Worm (Caenorhabditis elegans): ENCODE data around the gene gad-3.

gad-3 gene

DNA sequence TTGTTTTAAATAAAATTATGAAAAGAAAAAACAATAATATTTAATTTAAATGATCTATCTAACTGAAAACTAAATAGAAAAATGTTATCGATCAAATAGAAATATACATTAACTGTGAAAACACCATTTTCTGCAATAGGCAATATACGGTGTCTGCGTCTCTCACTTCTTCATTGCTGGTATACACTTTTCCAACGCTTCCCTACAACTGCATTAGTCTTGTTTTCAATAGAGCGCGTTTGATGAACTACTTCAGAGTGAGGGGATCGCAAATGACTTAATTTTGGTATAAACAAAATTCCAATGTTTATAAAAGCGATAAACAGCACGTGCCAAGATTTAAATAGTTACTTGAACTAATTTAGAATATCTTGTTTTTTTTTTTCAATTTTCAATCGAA, 39.7 kb upstream of the gad-3 start (continued):
- TF ChIP-seq ZK185.1 (tag; optimal IDR thresholded peaks at IDR 0.05; ENCODE audit: poor library complexity, severe bottlenecking) (no peak), B0035.1 (tag; optimal IDR thresholded peaks at IDR 0.05) (no peak), ccch-3 (GFP tag; optimal IDR thresholded peaks at IDR 0.05) (no peak), efl-1 (GFP tag; optimal IDR thresholded peaks at IDR 0.05) (no peak), dpl-1 (GFP tag; optimal IDR thresholded peaks at IDR 0.05) (no peak), ztf-18 (tag; optimal IDR thresholded peaks at IDR 0.05) (peak; percentile 22), nhr-120 (GFP tag; IDR thresholded peaks at IDR 0.05) (no peak), tbx-9 (tag; optimal IDR thresholded peaks at IDR 0.05; ENCODE audit: borderline replicate concordance) (no peak), Y67H2A.10 (GFP tag; conservative IDR thresholded peaks at IDR 0.05) (no peak), lin-35 (GFP tag; optimal IDR thresholded peaks at IDR 0.05) (no peak), ztf-22 (GFP tag; optimal IDR thresholded peaks at IDR 0.05) (no peak), let-526 (GFP tag; IDR thresholded peaks at IDR 0.05) (no peak), ztf-6 (GFP tag; IDR thresholded peaks at IDR 0.05) (no peak), aptf-2 (GFP tag; conservative IDR thresholded peaks at IDR 0.05) (no peak), Y95B8A.8 (GFP tag; IDR thresholded peaks at IDR 0.05) (no peak)

DNA sequence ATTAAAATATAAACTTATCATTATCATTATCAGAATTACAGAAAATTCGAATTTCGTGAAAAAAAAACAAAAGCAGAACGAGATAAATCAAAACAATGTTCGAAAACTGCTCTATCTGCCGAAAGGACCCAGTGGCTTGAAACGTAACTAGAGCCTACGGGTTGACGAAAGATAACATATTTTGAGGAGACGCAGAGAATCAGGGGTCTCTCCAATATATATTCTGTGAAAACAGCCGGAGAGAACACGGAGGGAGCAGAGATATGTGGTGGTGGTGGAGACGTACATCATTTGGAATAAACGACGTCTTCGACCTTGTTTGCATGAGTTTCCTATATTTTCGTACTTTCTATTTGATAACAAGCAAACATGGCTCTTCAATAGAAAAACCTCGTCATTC, 36.1 kb upstream of the gad-3 start:
- TF ChIP-seq T26A5.8 (tag; optimal IDR thresholded peaks at IDR 0.05) (no peak), hmg-1.2 (GFP tag; IDR thresholded peaks at IDR 0.05) (peak; percentile 69), lag-1 (GFP tag; IDR thresholded peaks at IDR 0.05) (0 out of 2 replicates have a peak, but pooled peaks have one; percentile 19)

DNA sequence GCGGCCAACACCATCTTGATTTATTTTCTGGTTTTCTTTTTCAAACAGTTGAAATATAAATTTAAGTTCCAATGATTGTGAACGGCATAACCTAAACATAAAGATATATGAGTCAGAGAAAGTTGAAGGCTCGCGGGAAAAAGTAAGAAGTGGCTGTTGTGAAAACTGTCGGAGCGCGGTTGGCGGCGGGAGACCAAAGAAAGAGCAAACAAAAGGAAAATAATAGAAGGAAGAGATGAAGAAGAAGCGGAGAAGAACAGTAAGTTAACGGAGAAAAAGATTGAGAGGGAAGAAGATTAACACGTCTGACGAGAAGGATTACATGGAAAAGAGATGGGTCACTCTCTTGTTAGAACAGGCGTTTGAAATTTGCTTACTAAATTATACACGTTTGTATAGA, 34.6 kb upstream of the gad-3 start, which contains the start of gene inx-10:
Gene inx-10 (minus strand): TSS at position 101 of the 400 bp plus-strand sequence.
- TF ChIP-seq sptf-2 (GFP tag; optimal IDR thresholded peaks at IDR 0.05): no peak

DNA sequence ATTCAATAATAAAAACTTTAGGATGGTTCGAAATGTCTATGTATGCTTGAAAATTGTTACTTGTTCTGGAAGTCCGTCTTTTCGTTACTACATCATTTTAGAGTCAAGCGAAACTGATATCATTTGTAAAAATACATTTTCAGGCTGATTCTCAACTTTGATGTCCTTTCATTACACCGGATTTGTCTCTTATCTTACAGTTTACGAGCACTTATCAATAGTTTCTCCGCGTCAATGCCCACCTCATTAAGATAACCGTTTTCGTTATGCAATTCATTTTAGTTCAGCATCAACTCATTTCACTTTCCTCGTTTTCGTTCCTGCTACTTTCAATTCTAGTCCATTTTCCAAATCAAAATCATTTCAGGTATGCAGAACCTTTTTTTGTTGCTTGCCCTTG, 29.9 kb upstream of the gad-3 start, which contains the start of gene asp-2:
Gene asp-2 (plus strand): TSS at position 368 of the 400 bp plus-strand sequence.
- peak; percentile 73 for TF ChIP-seq nhr-80 (tag; optimal IDR thresholded peaks at IDR 0.05)
- no peak for TF ChIP-seq hmg-1.2 (GFP tag; IDR thresholded peaks at IDR 0.05)

DNA sequence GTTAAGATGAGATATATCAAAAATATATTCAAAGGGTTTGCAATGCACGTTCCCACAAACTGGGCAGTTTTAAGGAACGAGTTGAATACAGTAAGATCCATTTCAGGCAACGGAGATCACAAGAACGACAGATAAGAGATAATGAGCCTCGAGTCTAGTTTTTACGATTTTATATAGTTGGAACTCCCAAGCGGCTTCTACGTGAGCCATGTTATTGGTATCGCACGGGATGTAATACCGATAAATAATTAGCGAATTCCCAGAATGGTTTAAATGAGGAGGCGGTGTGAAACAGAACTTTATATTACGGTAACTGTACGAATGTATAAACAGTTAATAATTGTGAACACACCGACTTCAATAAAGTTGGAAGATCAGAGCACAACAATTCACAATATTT, 26.1 kb upstream of the gad-3 start, which contains the start of gene str-177:
Gene str-177 (minus strand): TSS at position 101 of the 400 bp plus-strand sequence.
- no peak for TF ChIP-seq attf-3 (GFP tag; conservative IDR thresholded peaks at IDR 0.05)
- TF ChIP-seq F10E7.11 (tag; optimal IDR thresholded peaks at IDR 0.05): no peak
- TF ChIP-seq nhr-27 (tag; optimal IDR thresholded peaks at IDR 0.05): no peak
- no peak for TF ChIP-seq egrh-3 (GFP tag; IDR thresholded peaks at IDR 0.05)
- TF ChIP-seq zfh-2 (GFP tag; conservative IDR thresholded peaks at IDR 0.05): no peak
- no peak for TF ChIP-seq nhr-179 (tag; optimal IDR thresholded peaks at IDR 0.05)
- no peak for TF ChIP-seq mel-28 (tag; optimal IDR thresholded peaks at IDR 0.05; ENCODE audit: borderline replicate concordance)
- no peak for TF ChIP-seq attf-6 (GFP tag; IDR thresholded peaks at IDR 0.05)

DNA sequence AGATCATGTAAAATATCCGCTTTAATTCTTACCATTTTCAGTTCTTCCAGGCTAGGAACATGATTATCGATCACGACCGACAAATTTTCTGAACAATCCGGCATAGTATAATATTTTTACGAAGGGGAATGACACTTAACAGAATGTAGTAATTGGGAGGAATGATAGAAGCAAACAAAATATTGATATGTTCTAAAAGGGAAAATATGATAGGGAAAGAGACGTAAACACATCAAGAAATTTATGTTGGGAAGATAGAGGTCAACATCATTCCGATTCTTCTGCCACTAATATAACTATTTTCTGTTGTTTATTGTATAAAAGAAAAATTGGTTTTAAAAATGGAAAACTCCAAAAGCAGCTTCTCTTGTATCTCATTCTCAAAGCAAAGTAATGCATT, 24.3 kb upstream of the gad-3 start, which contains the start of gene C24B5.4:
Gene C24B5.4 (minus strand): TSS at position 206 of the 400 bp plus-strand sequence.
- TF ChIP-seq hlh-12 (tag; optimal IDR thresholded peaks at IDR 0.05) (no peak), nhr-80 (tag; optimal IDR thresholded peaks at IDR 0.05) (peak; percentile 19)

DNA sequence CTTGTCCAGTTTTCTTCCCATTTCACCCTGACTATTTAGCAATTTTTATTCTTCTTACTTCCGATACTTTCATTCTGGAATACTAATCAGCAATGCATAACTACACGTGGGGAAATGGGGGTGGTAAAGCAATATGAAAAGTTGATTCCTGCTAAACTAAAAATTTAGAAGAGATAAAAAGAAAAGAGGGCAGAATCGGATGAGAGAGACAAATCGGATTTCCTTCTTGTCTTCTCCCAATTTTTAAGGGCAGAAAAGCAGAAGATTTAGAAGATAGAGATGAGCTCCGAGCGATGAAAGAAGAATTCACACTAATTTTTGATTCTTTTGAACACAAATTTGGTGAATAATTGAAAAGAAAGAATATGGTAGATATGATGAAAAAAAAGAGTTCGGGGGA, 21.2 kb upstream of the gad-3 start:
- TF ChIP-seq aptf-2 (GFP tag; conservative IDR thresholded peaks at IDR 0.05) (no peak), unc-62 (GFP tag; optimal IDR thresholded peaks at IDR 0.05) (no peak), F23B12.7 (tag; optimal IDR thresholded peaks at IDR 0.05; ENCODE audit: insufficient read depth) (no peak), attf-5 (GFP tag; optimal IDR thresholded peaks at IDR 0.05) (no peak), fkh-3 (tag; optimal IDR thresholded peaks at IDR 0.05) (no peak), ZK185.1 (tag; optimal IDR thresholded peaks at IDR 0.05; ENCODE audit: poor library complexity, severe bottlenecking) (no peak), B0019.2 (GFP tag; conservative IDR thresholded peaks at IDR 0.05) (no peak), ztf-25 (GFP tag; IDR thresholded peaks at IDR 0.05) (no peak), attf-6 (GFP tag; IDR thresholded peaks at IDR 0.05) (no peak), egl-44 (GFP tag; IDR thresholded peaks at IDR 0.05) (no peak), egl-18 (GFP tag; IDR thresholded peaks at IDR 0.05) (no peak), tlf-1 (GFP tag; optimal IDR thresholded peaks at IDR 0.05) (no peak)

All from whole organism, young adult.